Fruit fly (Drosophila melanogaster) whole organism, embryonic: ENCODE results near the gene CG15930.
A peak's percentile ranks its signal among the peaks of the same experiment; 100 is the strongest.

Experiments
- Ada2b ChIP-seq: fragments of 200-800 bp; sonication (Bioruptor generic); IDR thresholded peaks from 2 replicates; pipeline ENCODE4 v1.3.6; 2022; ENCODE audit warnings: missing biosample characterization, missing genetic modification characterization
- CG10209 ChIP-seq: fragments of 200-800 bp; sonication (Bioruptor generic); optimal IDR thresholded peaks from 3 replicates; lab custom pipeline; 2017; ENCODE audit warnings: missing biosample characterization, mild to moderate bottlenecking, missing genetic modification characterization, missing genetic modification reagents
- CG11696 ChIP-seq: fragments of 200-800 bp; sonication (Bioruptor generic); IDR thresholded peaks from 2 replicates; pipeline ENCODE4 v1.3.6; 2022; ENCODE audit warnings: missing biosample characterization, missing genetic modification characterization
- CG11723 ChIP-seq: fragments of 200-800 bp; sonication (Bioruptor generic); optimal IDR thresholded peaks from 2 replicates; lab custom pipeline; 2017; ENCODE audit warnings: missing biosample characterization, mild to moderate bottlenecking, missing genetic modification characterization
- CG12104 ChIP-seq: fragments of 200-800 bp; sonication (Bioruptor generic); optimal IDR thresholded peaks from 3 replicates; lab custom pipeline; 2016; ENCODE audit warnings: missing biosample characterization, missing genetic modification characterization
- CG12299 ChIP-seq: fragments of 200-800 bp; sonication (Bioruptor generic); optimal IDR thresholded peaks from 2 replicates; lab custom pipeline; 2018; ENCODE audit warnings: missing biosample characterization, mild to moderate bottlenecking, missing genetic modification characterization
- CG12391 ChIP-seq: fragments of 200-800 bp; sonication (Bioruptor generic); optimal IDR thresholded peaks from 3 replicates; lab custom pipeline; 2018; ENCODE audit warnings: missing biosample characterization, mild to moderate bottlenecking, missing genetic modification characterization, moderate library complexity
- CG12942 ChIP-seq: fragments of 200-800 bp; sonication (Bioruptor generic); optimal IDR thresholded peaks from 3 replicates; lab custom pipeline; 2016; ENCODE audit warnings: missing biosample characterization, missing genetic modification characterization
- CG13624 ChIP-seq: fragments of 200-800 bp; sonication (Bioruptor generic); optimal IDR thresholded peaks from 2 replicates; lab custom pipeline; 2016; ENCODE audit warnings: missing biosample characterization, missing genetic modification characterization
- CG14965 ChIP-seq: fragments of 200-800 bp; sonication (Bioruptor generic); optimal IDR thresholded peaks from 2 replicates; lab custom pipeline; 2016; ENCODE audit warnings: missing biosample characterization, missing genetic modification characterization, borderline replicate concordance
- CG15696 ChIP-seq: fragments of 200-800 bp; sonication (Bioruptor generic); optimal IDR thresholded peaks from 2 replicates; lab custom pipeline; 2019; ENCODE audit warnings: missing biosample characterization, mild to moderate bottlenecking, missing genetic modification characterization, moderate library complexity
- CG16779 ChIP-seq: fragments of 200-800 bp; sonication (Bioruptor generic); IDR thresholded peaks from 2 replicates; pipeline ENCODE4 v1.3.6; 2022; ENCODE audit warnings: missing biosample characterization, missing genetic modification characterization
- CG17612 ChIP-seq: fragments of 200-800 bp; sonication (Bioruptor generic); IDR thresholded peaks from 2 replicates; pipeline ENCODE4 v1.3.6; 2022; ENCODE audit warnings: missing biosample characterization, missing genetic modification characterization
- CG17829 ChIP-seq: fragments of 200-800 bp; optimal IDR thresholded peaks from 2 replicates; lab custom pipeline; 2019; ENCODE audit warnings: missing biosample characterization, mild to moderate bottlenecking, missing genetic modification characterization, moderate library complexity
- CG17912 ChIP-seq: fragments of 200-800 bp; sonication (Bioruptor generic); optimal IDR thresholded peaks from 2 replicates; lab custom pipeline; 2018; ENCODE audit warnings: missing biosample characterization, mild to moderate bottlenecking, missing genetic modification characterization
- CG30431 ChIP-seq: fragments of 200-800 bp; sonication (Bioruptor generic); optimal IDR thresholded peaks from 2 replicates; lab custom pipeline; 2017; ENCODE audit warnings: missing biosample characterization, missing genetic modification characterization
- CG32772 ChIP-seq: fragments of 200-800 bp; sonication (Bioruptor generic); IDR thresholded peaks from 2 replicates; pipeline ENCODE4 v1.3.6; 2022; ENCODE audit warnings: missing biosample characterization, missing genetic modification characterization
- CG33213 ChIP-seq: fragments of 200-800 bp; sonication (Bioruptor generic); optimal IDR thresholded peaks from 3 replicates; lab custom pipeline; 2016; ENCODE audit warnings: missing biosample characterization, missing genetic modification characterization
- CG4282 ChIP-seq: fragments of 200-800 bp; sonication (Bioruptor generic); optimal IDR thresholded peaks from 2 replicates; lab custom pipeline; 2016; ENCODE audit warnings: missing biosample characterization, missing genetic modification characterization
- CG4328 ChIP-seq: fragments of 200-800 bp; sonication (Bioruptor generic); optimal IDR thresholded peaks from 3 replicates; lab custom pipeline; 2017; ENCODE audit warnings: missing biosample characterization, missing genetic modification reagents, missing genetic modification characterization
- Dbx ChIP-seq: fragments of 200-800 bp; sonication (Bioruptor generic); IDR thresholded peaks from 3 replicates; pipeline ENCODE4 v1.3.6; 2022; ENCODE audit warnings: missing biosample characterization, missing genetic modification characterization
- Eip74EF ChIP-seq, 2 experiments: fragments of 200-800 bp in 1 of 2; fragments of >200 bp in 1 of 2; sonication (Bioruptor generic) in 1 of 2; optimal IDR thresholded peaks; 2 replicates each; lab custom pipeline; 2017 to 2019; ENCODE audit warnings: missing biosample characterization in 2 of 2, missing genetic modification characterization in 2 of 2, mild to moderate bottlenecking in 1 of 2, moderate library complexity in 1 of 2
- Ets65A ChIP-seq: fragments of 200-800 bp; sonication (Bioruptor generic); peaks from one replicate; lab custom pipeline; 2016; ENCODE audit warnings: missing biosample characterization, missing genetic modification characterization
- Fer1 ChIP-seq: fragments of 200-800 bp; sonication (Bioruptor generic); optimal IDR thresholded peaks from 2 replicates; lab custom pipeline; 2017; ENCODE audit warnings: missing biosample characterization, mild to moderate bottlenecking, missing genetic modification characterization
- Optix ChIP-seq: fragments of 200-800 bp; sonication (Bioruptor generic); IDR thresholded peaks from 3 replicates; pipeline ENCODE4 v1.3.6; 2022; ENCODE audit warnings: missing biosample characterization, missing genetic modification characterization
- Sox102F ChIP-seq: fragments of 200-800 bp; sonication (Bioruptor generic); optimal IDR thresholded peaks from 2 replicates; lab custom pipeline; 2018; ENCODE audit warnings: missing biosample characterization, mild to moderate bottlenecking, missing genetic modification characterization, moderate library complexity
- Ssrp ChIP-seq: fragments of 200-800 bp; sonication (Bioruptor generic); optimal IDR thresholded peaks from 2 replicates; lab custom pipeline; 2018; ENCODE audit warnings: missing biosample characterization, mild to moderate bottlenecking, missing genetic modification characterization, moderate library complexity
- TFAM ChIP-seq: fragments of 200-800 bp; sonication (Bioruptor generic); optimal IDR thresholded peaks from 2 replicates; lab custom pipeline; 2017; ENCODE audit warnings: missing biosample characterization, missing genetic modification characterization, inconsistent platforms
- cas ChIP-seq: fragments of 200-800 bp; sonication (Bioruptor generic); IDR thresholded peaks from 2 replicates; pipeline ENCODE4 v1.3.6; 2022; ENCODE audit warnings: missing biosample characterization, missing genetic modification characterization
- dati ChIP-seq: fragments of 200-800 bp; sonication (Bioruptor generic); IDR thresholded peaks from 2 replicates; pipeline ENCODE4 v1.3.6; 2022; ENCODE audit warnings: missing biosample characterization, missing genetic modification characterization
- emc ChIP-seq: fragments of 200-800 bp; sonication (Bioruptor generic); optimal IDR thresholded peaks from 2 replicates; lab custom pipeline; 2016; ENCODE audit warnings: missing biosample characterization, missing genetic modification characterization
- gem ChIP-seq: fragments of 200-800 bp; sonication (Bioruptor generic); optimal IDR thresholded peaks from 2 replicates; lab custom pipeline; 2019; ENCODE audit warnings: missing biosample characterization, mild to moderate bottlenecking, missing genetic modification characterization, moderate library complexity
- hkb ChIP-seq, 2 experiments: fragments of 200-800 bp in 1 of 2; fragments of >200 bp in 1 of 2; sonication (Bioruptor generic) in 1 of 2; IDR thresholded peaks in 1 of 2; optimal IDR thresholded peaks in 1 of 2; 2 replicates each; pipeline versions ENCODE4 v1.3.6 to Lab custom; 2017 to 2022; ENCODE audit warnings: missing biosample characterization in 1 of 2, missing genetic modification characterization in 1 of 2
- kay ChIP-seq: fragments of 200-800 bp; sonication (Bioruptor generic); optimal IDR thresholded peaks from 2 replicates; lab custom pipeline; 2016; ENCODE audit warnings: missing biosample characterization, missing genetic modification characterization
- luna ChIP-seq: fragments of 200-800 bp; sonication (Bioruptor generic); optimal IDR thresholded peaks from 2 replicates; lab custom pipeline; 2016; ENCODE audit warnings: missing biosample characterization, missing genetic modification characterization
- nerfin-1 ChIP-seq: fragments of 200-800 bp; sonication (Bioruptor generic); optimal IDR thresholded peaks from 3 replicates; lab custom pipeline; 2019; ENCODE audit warnings: missing biosample characterization, mild to moderate bottlenecking, missing genetic modification characterization, moderate library complexity
- nerfin-2 ChIP-seq: fragments of 200-800 bp; sonication (Bioruptor generic); IDR thresholded peaks from 2 replicates; pipeline ENCODE4 v1.3.6; 2022; ENCODE audit warnings: missing biosample characterization, missing genetic modification characterization; ENCODE audit not compliant: partially characterized antibody
- onecut ChIP-seq: fragments of 200-800 bp; sonication (Bioruptor generic); IDR thresholded peaks from 2 replicates; pipeline ENCODE4 v1.3.6; 2022; ENCODE audit warnings: missing biosample characterization, missing genetic modification characterization
- pho ChIP-seq: fragments of 200-800 bp; sonication (Bioruptor generic); optimal IDR thresholded peaks from 2 replicates; lab custom pipeline; 2016; ENCODE audit warnings: missing biosample characterization, missing genetic modification characterization
- prd ChIP-seq, 3 experiments: fragments of >200 bp in 2 of 3; fragments of 200-800 bp in 1 of 3; sonication (Bioruptor generic) in 1 of 3; optimal IDR thresholded peaks in 2 of 3; IDR thresholded peaks in 1 of 3; 2 replicates in 2 of 3; 3 replicates in 1 of 3; pipeline versions ENCODE4 v1.3.6 to Lab custom; 2017 to 2022; ENCODE audit warnings: missing biosample characterization in 1 of 3, missing genetic modification characterization in 1 of 3
- ro ChIP-seq: fragments of 200-800 bp; sonication (Bioruptor generic); IDR thresholded peaks from 2 replicates; pipeline ENCODE4 v1.3.6; 2022; ENCODE audit warnings: missing biosample characterization, missing genetic modification characterization
- slou ChIP-seq: fragments of 200-800 bp; sonication (Bioruptor generic); optimal IDR thresholded peaks from 3 replicates; lab custom pipeline; 2016; ENCODE audit warnings: missing biosample characterization, missing genetic modification characterization
- stwl ChIP-seq: fragments of 200-800 bp; sonication (Bioruptor generic); optimal IDR thresholded peaks from 3 replicates; lab custom pipeline; 2018; ENCODE audit warnings: missing biosample characterization, mild to moderate bottlenecking, missing genetic modification characterization, moderate library complexity
- trem ChIP-seq: fragments of 200-800 bp; optimal IDR thresholded peaks from 3 replicates; lab custom pipeline; 2019; ENCODE audit warnings: missing biosample characterization, mild to moderate bottlenecking, missing genetic modification characterization, moderate library complexity
- tx ChIP-seq: fragments of 200-800 bp; sonication (Bioruptor generic); optimal IDR thresholded peaks from 2 replicates; lab custom pipeline; 2016; ENCODE audit warnings: missing biosample characterization, missing genetic modification characterization
- wek ChIP-seq: fragments of 200-800 bp; sonication (Bioruptor generic); optimal IDR thresholded peaks from 3 replicates; lab custom pipeline; 2018; ENCODE audit warnings: missing biosample characterization, mild to moderate bottlenecking, missing genetic modification characterization, moderate library complexity

Gene CG15930

DNA sequence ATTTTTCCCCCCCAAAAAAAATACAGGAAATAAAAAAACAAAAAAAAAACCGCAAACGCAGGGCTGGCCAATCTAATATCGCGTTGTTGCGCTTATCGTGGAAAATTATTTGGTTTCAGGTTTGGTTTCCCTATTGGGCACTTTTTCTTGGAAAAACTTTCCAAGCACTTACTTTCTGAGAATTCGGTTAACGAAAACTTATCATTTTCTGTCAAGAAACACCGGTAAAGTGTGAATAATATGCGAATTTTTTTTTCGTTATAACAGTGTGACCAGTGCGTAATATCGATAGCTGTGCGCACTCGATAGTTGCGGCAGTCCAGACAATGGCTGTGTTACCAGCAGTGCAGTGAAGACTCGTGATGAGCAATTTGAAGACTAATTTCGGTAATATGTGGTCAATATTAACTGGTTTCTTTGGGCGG is 5.4 kb upstream of the CG15930 start, which contains the start of gene Rnp4F (continued):
- TF ChIP-seq Sox102F (GFP tag; lab: Kevin White, UChicago) (no peak), CG11696 (GFP tag; lab: Robert Waterston, UW) (no peak), CG17612 (no peak), CG12104 (GFP tag; lab: Kevin White, UChicago) (peak; percentile 49), CG12942 (GFP tag; lab: Kevin White, UChicago) (peak; percentile 61), prd (optimal IDR thresholded peaks at IDR 0.05; lab: Kevin White, UChicago) (no peak), prd (GFP tag; IDR thresholded peaks at IDR 0.05; lab: Robert Waterston, UW) (peak; percentile 80), Ets65A (GFP tag; lab: Kevin White, UChicago) (peak; percentile 99), trem (peak; percentile 35), Ada2b (GFP tag; lab: Robert Waterston, UW) (peak; percentile 44), stwl (peak; percentile 37), Ssrp (peak; percentile 24), CG11723 (no peak), ro (GFP tag; lab: Robert Waterston, UW) (no peak), CG30431 (GFP tag; lab: Kevin White, UChicago) (peak; percentile 38), CG10209 (GFP tag; lab: Kevin White, UChicago) (peak; percentile 51), Dbx (peak; percentile 72), CG17829 (peak; percentile 35), slou (GFP tag; lab: Kevin White, UChicago) (peak; percentile 47), wek (no peak), emc (GFP tag; lab: Kevin White, UChicago) (peak; percentile 67), Optix (GFP tag; lab: Robert Waterston, UW) (peak; percentile 57; the same call in 2 of the 3 replicates), tx (GFP tag; lab: Kevin White, UChicago) (peak; percentile 70), kay (peak; percentile 56), CG4282 (GFP tag; lab: Kevin White, UChicago) (no peak), cas (GFP tag; lab: Robert Waterston, UW) (peak; percentile 24; the same call in 1 of the 2 replicates), CG15696 (peak; percentile 25), onecut (GFP tag; lab: Robert Waterston, UW) (0 out of 2 replicates have a peak, but pooled peaks have one; percentile 14), TFAM (GFP tag; lab: Kevin White, UChicago) (no peak), nerfin-2 (peak; percentile 58; the same call in 1 of the 2 replicates), pho (peak; percentile 77), gem (tag; lab: Kevin White, UChicago) (no peak), CG33213 (GFP tag; lab: Kevin White, UChicago) (peak; percentile 87), CG4328 (GFP tag; lab: Kevin White, UChicago) (no peak), CG16779 (GFP tag; lab: Robert Waterston, UW) (no peak), CG32772 (peak; percentile 85), hkb (optimal IDR thresholded peaks at IDR 0.05; lab: Kevin White, UChicago) (no peak), hkb (GFP tag; IDR thresholded peaks at IDR 0.05; lab: Robert Waterston, UW) (peak; percentile 51), CG17912 (GFP tag; lab: Kevin White, UChicago) (no peak), CG14965 (GFP tag; lab: Kevin White, UChicago) (no peak), Eip74EF (GFP tag; optimal IDR thresholded peaks at IDR 0.05; lab: Kevin White, UChicago) (no peak), dati (GFP tag; lab: Robert Waterston, UW) (0 out of 2 replicates have a peak, but pooled peaks have one; percentile 10), Fer1 (GFP tag; lab: Kevin White, UChicago) (peak; percentile 65), CG12391 (tag; lab: Kevin White, UChicago) (peak; percentile 53), nerfin-1 (peak; percentile 6), luna (GFP tag; lab: Kevin White, UChicago) (peak; percentile 58), CG12299 (no peak), CG13624 (GFP tag; lab: Kevin White, UChicago) (peak; percentile 78)
- TF ChIP-seq, all 482 proteins: peak for 303
